Fruit fly (Drosophila melanogaster): Measurements from ENCODE around the gene Srx.

dm6 chrX:17852457-17852856 is 4.3 kb upstream of the Srx start, which contains the start of gene CG32554:
- TF ChIP-seq CG8478 (optimal IDR thresholded peaks at IDR 0.05) (no peak), CTCF (optimal IDR thresholded peaks at IDR 0.05) (no peak)
